Worm (Caenorhabditis elegans): Measurements from ENCODE around the gene acsd-1.

- TF ChIP-seq ceh-82 (tag; optimal IDR thresholded peaks at IDR 0.05) (no peak), zag-1 (tag; optimal IDR thresholded peaks at IDR 0.05) (no peak), nhr-10 (tag; optimal IDR thresholded peaks at IDR 0.05) (no peak), F13H6.1 (tag; optimal IDR thresholded peaks at IDR 0.05) (no peak), lin-11 (tag; optimal IDR thresholded peaks at IDR 0.05) (no peak), aly-2 (tag; optimal IDR thresholded peaks at IDR 0.05) (no peak), elt-3 (tag; optimal IDR thresholded peaks at IDR 0.05) (no peak), ZK546.5 (tag; optimal IDR thresholded peaks at IDR 0.05) (no peak), skn-1 (tag; optimal IDR thresholded peaks at IDR 0.05) (no peak), mdl-1 (tag; optimal IDR thresholded peaks at IDR 0.05) (no peak)
These were observed 59.9 kb downstream of the acsd-1 start, which contains the start of gene eak-3 for ce11 chrIII:1176080-1176608.
